Worm (Caenorhabditis elegans) whole organism, L2 larva: ENCODE data around the gene H06H21.8.

Source experiments
- Y55F3AM.14 ChIP-seq: fragments of 200-800 bp; sonication (Bioruptor generic); optimal IDR thresholded peaks from 2 replicates; lab custom pipeline; 2018; ENCODE audit warnings: mild to moderate bottlenecking, missing genetic modification characterization, missing compliant biosample characterization
- ZK546.5 ChIP-seq: sonication (generic microtip); optimal IDR thresholded peaks from 2 replicates; lab custom pipeline; 2017; ENCODE audit warnings: missing biosample characterization, missing genetic modification characterization
- alr-1 ChIP-seq: fragments of 150-350 bp; optimal IDR thresholded peaks from 2 replicates; lab custom pipeline; 2014; ENCODE audit warnings: missing biosample characterization, missing genetic modification characterization
- aly-2 ChIP-seq: fragments of 150-350 bp; optimal IDR thresholded peaks from 2 replicates; lab custom pipeline; 2014; ENCODE audit warnings: missing biosample characterization, missing genetic modification characterization
- ama-1 ChIP-seq: fragments of 150-350 bp; optimal IDR thresholded peaks from 2 replicates; lab custom pipeline; 2018; ENCODE audit warnings: inconsistent platforms
- blmp-1 ChIP-seq: sonication (generic microtip); optimal IDR thresholded peaks from 2 replicates; lab custom pipeline; 2017; ENCODE audit warnings: missing genetic modification characterization, mild to moderate bottlenecking, missing compliant biosample characterization, antibody characterized with exemption, moderate library complexity; ENCODE audit not compliant: insufficient read depth
- ceh-16 ChIP-seq: fragments of 150-350 bp; optimal IDR thresholded peaks from 2 replicates; lab custom pipeline; 2014; ENCODE audit warnings: missing biosample characterization, missing genetic modification characterization
- ceh-82 ChIP-seq: fragments of 150-350 bp; optimal IDR thresholded peaks from 2 replicates; lab custom pipeline; 2014; ENCODE audit warnings: missing biosample characterization, missing genetic modification characterization
- crh-2 ChIP-seq: sonication (generic microtip); optimal IDR thresholded peaks from 2 replicates; lab custom pipeline; 2017; ENCODE audit warnings: missing biosample characterization, missing genetic modification characterization
- egl-27 ChIP-seq: sonication (generic microtip); optimal IDR thresholded peaks from 3 replicates; lab custom pipeline; 2017; ENCODE audit warnings: missing biosample characterization, missing genetic modification reagents, missing genetic modification characterization
- elt-1 ChIP-seq: fragments of 150-350 bp; optimal IDR thresholded peaks from 2 replicates; lab custom pipeline; 2014; ENCODE audit warnings: missing biosample characterization, missing genetic modification characterization
- elt-3 ChIP-seq: sonication (generic microtip); optimal IDR thresholded peaks from 2 replicates; lab custom pipeline; 2017; ENCODE audit warnings: missing biosample characterization, missing genetic modification characterization
- fos-1 ChIP-seq: fragments of 150-350 bp; optimal IDR thresholded peaks from 2 replicates; lab custom pipeline; 2014; ENCODE audit warnings: missing biosample characterization, missing genetic modification characterization
- gmeb-1 ChIP-seq: fragments of 150-350 bp; optimal IDR thresholded peaks from 2 replicates; lab custom pipeline; 2014; ENCODE audit warnings: missing biosample characterization, missing genetic modification characterization
- lin-11 ChIP-seq: fragments of 150-350 bp; sonication (generic microtip); optimal IDR thresholded peaks from 2 replicates; lab custom pipeline; 2014; ENCODE audit warnings: missing biosample characterization, missing genetic modification characterization, inconsistent platforms, mixed read lengths
- lin-13 ChIP-seq: fragments of 150-350 bp; optimal IDR thresholded peaks from 2 replicates; lab custom pipeline; 2014; ENCODE audit warnings: missing biosample characterization, missing genetic modification reagents, missing genetic modification characterization
- lin-39 ChIP-seq: fragments of 150-350 bp; optimal IDR thresholded peaks from 2 replicates; lab custom pipeline; 2014; ENCODE audit warnings: missing biosample characterization, missing genetic modification reagents, missing genetic modification characterization
- lsy-2 ChIP-seq, 2 experiments: fragments of 150-350 bp in 1 of 2; sonication (generic microtip) in 1 of 2; optimal IDR thresholded peaks; 2 replicates each; lab custom pipeline; 2014 to 2017; ENCODE audit warnings: missing biosample characterization in 2 of 2, missing genetic modification characterization in 2 of 2
- mab-5 ChIP-seq: fragments of 150-350 bp; optimal IDR thresholded peaks from 2 replicates; lab custom pipeline; 2014; ENCODE audit warnings: missing biosample characterization, missing genetic modification characterization
- mdl-1 ChIP-seq, 2 experiments: fragments of 150-350 bp in 1 of 2; sonication (generic microtip) in 1 of 2; optimal IDR thresholded peaks; 2 replicates each; lab custom pipeline; 2017; ENCODE audit warnings: missing biosample characterization in 2 of 2, missing genetic modification characterization in 2 of 2
- nhr-11 ChIP-seq: fragments of 150-350 bp; optimal IDR thresholded peaks from 2 replicates; lab custom pipeline; 2014; ENCODE audit warnings: missing biosample characterization, missing genetic modification characterization
- nhr-12 ChIP-seq: fragments of 150-350 bp; optimal IDR thresholded peaks from 2 replicates; lab custom pipeline; 2014; ENCODE audit warnings: missing biosample characterization, missing genetic modification characterization
- nhr-129 ChIP-seq: fragments of 150-350 bp; optimal IDR thresholded peaks from 2 replicates; lab custom pipeline; 2014; ENCODE audit warnings: missing biosample characterization, missing genetic modification characterization
- nhr-23 ChIP-seq: fragments of 150-350 bp; optimal IDR thresholded peaks from 2 replicates; lab custom pipeline; 2014; ENCODE audit warnings: missing biosample characterization, missing genetic modification reagents, missing genetic modification characterization
- nhr-237 ChIP-seq: fragments of 150-350 bp; optimal IDR thresholded peaks from 2 replicates; lab custom pipeline; 2014; ENCODE audit warnings: missing biosample characterization, missing genetic modification characterization
- nhr-6 ChIP-seq: fragments of 150-350 bp; optimal IDR thresholded peaks from 2 replicates; lab custom pipeline; 2014; ENCODE audit warnings: missing biosample characterization, missing genetic modification characterization
- nhr-77 ChIP-seq: fragments of 150-350 bp; optimal IDR thresholded peaks from 2 replicates; lab custom pipeline; 2014; ENCODE audit warnings: missing biosample characterization, missing genetic modification characterization
- peb-1 ChIP-seq: fragments of 150-350 bp; optimal IDR thresholded peaks from 2 replicates; lab custom pipeline; 2014; ENCODE audit warnings: missing biosample characterization, missing genetic modification characterization
- sem-4 ChIP-seq: fragments of 150-350 bp; optimal IDR thresholded peaks from 2 replicates; lab custom pipeline; 2014; ENCODE audit warnings: missing biosample characterization, missing genetic modification reagents, missing genetic modification characterization
- skn-1 ChIP-seq: sonication (generic microtip); optimal IDR thresholded peaks from 2 replicates; lab custom pipeline; 2017; ENCODE audit warnings: missing biosample characterization, missing genetic modification characterization
- sma-3 ChIP-seq: sonication (generic microtip); optimal IDR thresholded peaks from 2 replicates; lab custom pipeline; 2016; ENCODE audit warnings: missing genetic modification reagents, missing genetic modification characterization, missing compliant biosample characterization
- snpc-4 ChIP-seq: fragments of 150-350 bp; optimal IDR thresholded peaks from 2 replicates; lab custom pipeline; 2014; ENCODE audit warnings: missing biosample characterization, missing genetic modification characterization
- unc-39 ChIP-seq: fragments of 150-350 bp; optimal IDR thresholded peaks from 2 replicates; lab custom pipeline; 2014; ENCODE audit warnings: missing biosample characterization, missing genetic modification characterization
- unc-55 ChIP-seq: fragments of 150-350 bp; sonication (generic microtip); optimal IDR thresholded peaks from 3 replicates; lab custom pipeline; 2014; ENCODE audit warnings: missing biosample characterization, missing genetic modification reagents, missing genetic modification characterization
- unc-62 ChIP-seq: fragments of 150-350 bp; optimal IDR thresholded peaks from 2 replicates; lab custom pipeline; 2014; ENCODE audit warnings: missing biosample characterization, missing genetic modification reagents, missing genetic modification characterization
- zag-1 ChIP-seq: fragments of 150-350 bp; optimal IDR thresholded peaks from 2 replicates; lab custom pipeline; 2014; ENCODE audit warnings: missing biosample characterization, missing genetic modification characterization
- ztf-1 ChIP-seq: fragments of 200-800 bp; sonication (Bioruptor generic); conservative IDR thresholded peaks from 2 replicates; pipeline ENCODE4 v1.3.6; 2022; ENCODE audit warnings: missing genetic modification characterization, missing compliant biosample characterization
- ztf-11 ChIP-seq: sonication (generic microtip); optimal IDR thresholded peaks from 2 replicates; lab custom pipeline; 2017; ENCODE audit warnings: missing biosample characterization, missing genetic modification characterization

Gene H06H21.8

DNA sequence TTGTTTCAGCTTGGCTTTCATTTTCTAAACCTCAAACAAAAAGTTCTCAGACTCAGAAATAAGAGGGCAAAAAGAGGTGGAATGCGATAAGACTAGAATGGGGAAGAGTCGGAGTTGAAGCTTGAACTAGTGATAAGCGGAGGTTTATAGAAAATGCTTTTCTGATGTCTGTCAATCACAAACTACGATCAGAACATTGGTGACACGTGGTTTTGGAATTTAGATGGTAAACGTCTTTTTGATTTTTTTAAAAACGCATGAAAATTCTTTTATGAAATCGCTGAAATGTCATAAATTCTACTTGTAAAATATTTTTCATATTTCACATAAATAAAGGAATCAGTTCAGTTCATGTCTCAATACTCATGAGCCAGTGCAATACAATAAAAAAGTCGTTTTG, at the start of gene H06H21.8:
Gene H06H21.8, minus strand, starts transcription at position 78 of the 400 bp plus-strand sequence.
- TF ChIP-seq fos-1 (peak; percentile 31), gmeb-1 (peak; percentile 30), crh-2 (peak; percentile 42), nhr-12 (tag; lab: Kevin White, UChicago) (no peak)

DNA sequence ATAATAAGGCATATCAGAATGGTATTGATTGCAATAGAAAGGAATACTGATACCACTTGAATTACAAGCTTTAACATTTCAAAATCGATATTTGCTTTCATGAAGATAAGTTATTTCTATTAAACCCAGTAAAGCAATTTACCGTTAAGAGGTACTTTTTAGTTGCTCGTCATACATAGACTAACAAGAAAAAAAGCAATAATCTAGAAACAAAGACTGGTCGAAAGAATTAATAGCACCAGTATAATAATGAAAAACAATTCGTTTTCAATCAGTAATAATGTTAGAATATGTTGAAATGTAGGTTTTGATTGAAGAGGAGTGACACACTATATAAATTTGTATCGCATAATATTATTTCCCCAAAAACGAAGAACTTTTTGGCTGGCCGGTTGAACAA, 49.6 kb upstream of the H06H21.8 start, which contains the start of gene str-175:
Gene str-175, minus strand, starts transcription at position 101 of the 400 bp plus-strand sequence.
- no peak for TF ChIP-seq lin-13
- no peak for TF ChIP-seq nhr-23 (tag; lab: Kevin White, UChicago)
- no peak for TF ChIP-seq mab-5 (tag; lab: Kevin White, UChicago)
- no peak for TF ChIP-seq nhr-237
- TF ChIP-seq blmp-1 = no peak
- TF ChIP-seq ceh-82 (tag; lab: Kevin White, UChicago) = no peak
- TF ChIP-seq nhr-11 (tag; lab: Kevin White, UChicago) = no peak
- no peak for TF ChIP-seq ama-1
- no peak for TF ChIP-seq nhr-12 (tag; lab: Kevin White, UChicago)
- no peak for TF ChIP-seq fos-1
- no peak for TF ChIP-seq peb-1 (tag; lab: Kevin White, UChicago)
- no peak for TF ChIP-seq elt-3 (tag; lab: Kevin White, UChicago)
- no peak for TF ChIP-seq ztf-11 (tag; lab: Kevin White, UChicago)
- TF ChIP-seq sma-3 (GFP tag; lab: Kevin White, UChicago) = no peak
- TF ChIP-seq skn-1 (tag; lab: Kevin White, UChicago) = no peak
- no peak for TF ChIP-seq unc-62 (GFP tag; lab: Kevin White, UChicago)
- TF ChIP-seq gmeb-1 = no peak
- TF ChIP-seq egl-27 = no peak

DNA sequence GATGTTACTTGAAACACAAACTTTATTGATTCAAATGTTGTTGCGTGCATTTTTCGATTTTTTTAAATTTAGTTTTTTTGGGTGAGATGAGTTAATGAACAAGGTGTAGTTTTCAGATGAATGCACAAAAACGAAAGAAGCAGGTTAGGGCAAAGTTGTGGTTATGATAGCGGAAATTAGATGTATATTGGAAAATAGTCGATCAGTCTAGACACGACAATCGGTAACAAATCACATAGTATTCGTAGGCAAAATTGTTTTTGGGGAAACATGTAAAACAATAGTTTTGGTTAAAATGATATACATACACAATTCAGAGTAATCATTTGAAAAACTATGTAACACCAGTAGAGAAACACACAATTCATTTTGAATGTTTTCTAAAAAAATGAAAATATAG, 46.7 kb upstream of the H06H21.8 start, which contains the start of gene str-172:
Gene str-172, minus strand, starts transcription at position 101 of the 400 bp plus-strand sequence.
- no peak for TF ChIP-seq nhr-77 (tag; lab: Kevin White, UChicago)
- TF ChIP-seq elt-3 (tag; lab: Kevin White, UChicago) = no peak
- TF ChIP-seq unc-39 (tag; lab: Kevin White, UChicago) = no peak
- TF ChIP-seq unc-55 = no peak
- TF ChIP-seq ztf-1 (GFP tag; lab: Robert Waterston, UW) = no peak
- no peak for TF ChIP-seq snpc-4 (tag; lab: Kevin White, UChicago)
- TF ChIP-seq Y55F3AM.14 (GFP tag; lab: Kevin White, UChicago) = no peak
- TF ChIP-seq ZK546.5 (tag; lab: Kevin White, UChicago) = no peak
- no peak for TF ChIP-seq lsy-2 (tag; optimal IDR thresholded peaks at IDR 0.05; lab: Kevin White, UChicago)
- no peak for TF ChIP-seq nhr-6 (tag; lab: Kevin White, UChicago)
- TF ChIP-seq lin-11 = no peak
- no peak for TF ChIP-seq ztf-11 (tag; lab: Kevin White, UChicago)
- no peak for TF ChIP-seq zag-1 (tag; lab: Kevin White, UChicago)
- TF ChIP-seq fos-1 = no peak

ce11 chrIV:4866599-4866998, 45.7 kb upstream of the H06H21.8 start:
- no peak for TF ChIP-seq lin-39

DNA sequence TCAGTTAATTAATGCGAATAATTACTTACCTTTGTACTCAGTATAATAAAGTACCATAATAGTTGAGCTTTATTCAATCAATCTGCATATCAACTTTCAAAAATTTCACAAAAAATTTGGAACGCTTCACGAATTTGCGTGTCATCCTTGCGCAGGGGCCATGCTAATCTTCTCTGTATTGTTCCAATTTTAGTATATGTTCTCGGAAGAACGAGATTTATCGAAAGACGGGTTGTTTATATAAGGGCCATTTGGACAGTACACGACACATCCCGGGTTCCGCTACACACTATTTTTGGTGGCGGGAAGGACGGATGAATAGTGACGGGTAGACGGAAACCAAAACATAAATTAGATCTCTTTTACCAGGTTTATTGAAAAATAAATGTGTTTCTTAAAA, 43.6 kb upstream of the H06H21.8 start:
- TF ChIP-seq ceh-16 (tag; lab: Kevin White, UChicago) (no peak), mdl-1 (tag; optimal IDR thresholded peaks at IDR 0.05; lab: Kevin White, UChicago) (no peak), nhr-11 (tag; lab: Kevin White, UChicago) (no peak)

- TF ChIP-seq unc-62 (GFP tag; lab: Kevin White, UChicago) = no peak
- no peak for TF ChIP-seq nhr-11 (tag; lab: Kevin White, UChicago)
- no peak for TF ChIP-seq elt-1
- TF ChIP-seq mab-5 (tag; lab: Kevin White, UChicago) = no peak
- TF ChIP-seq unc-39 (tag; lab: Kevin White, UChicago) = no peak
- no peak for TF ChIP-seq nhr-237
- no peak for TF ChIP-seq nhr-129 (tag; lab: Kevin White, UChicago)
- no peak for TF ChIP-seq ceh-16 (tag; lab: Kevin White, UChicago)
- no peak for TF ChIP-seq sma-3 (GFP tag; lab: Kevin White, UChicago)
- TF ChIP-seq crh-2 = no peak
- no peak for TF ChIP-seq alr-1 (tag; lab: Kevin White, UChicago)
- no peak for TF ChIP-seq lin-39
- no peak for TF ChIP-seq nhr-23 (tag; lab: Kevin White, UChicago)
- no peak for TF ChIP-seq ama-1
- TF ChIP-seq sem-4 = no peak
- no peak for TF ChIP-seq aly-2 (tag; lab: Kevin White, UChicago)
- TF ChIP-seq fos-1 = no peak
- TF ChIP-seq ztf-1 (GFP tag; lab: Robert Waterston, UW) = no peak
- no peak for TF ChIP-seq skn-1 (tag; lab: Kevin White, UChicago)
These were observed 40.5 kb upstream of the H06H21.8 start, which contains the start of the genes Y17G9A.4 and str-173 for ce11 chrIV:4861449-4861848. Gene Y17G9A.4, minus strand, starts transcription at chrIV:4861549. Gene str-173, plus strand, starts transcription at chrIV:4861773.
